Fruit fly (Drosophila melanogaster) whole organism, embryonic: Measurements from ENCODE around the gene CG15435.

ENCODE experiments used
- B-H1 ChIP-seq: fragments of 200-800 bp; sonication (Bioruptor generic); IDR thresholded peaks from 3 replicates; pipeline ENCODE4 v1.3.6; 2022; ENCODE audit warnings: missing biosample characterization, missing genetic modification characterization
- C15 ChIP-seq: fragments of 200-800 bp; sonication (Bioruptor generic); IDR thresholded peaks from 3 replicates; pipeline ENCODE4 v1.3.6; 2022; ENCODE audit warnings: missing biosample characterization, missing genetic modification characterization
- CG10321 ChIP-seq: fragments of 200-800 bp; sonication (Bioruptor generic); IDR thresholded peaks from 2 replicates; pipeline ENCODE4 v1.3.6; 2022; ENCODE audit warnings: missing biosample characterization, missing genetic modification characterization
- CG11247 ChIP-seq: fragments of 200-800 bp; sonication (Bioruptor generic); IDR thresholded peaks from 2 replicates; pipeline ENCODE4 v1.3.6; 2022; ENCODE audit warnings: missing biosample characterization, missing genetic modification characterization
- CG12744 ChIP-seq: fragments of 200-800 bp; sonication (Bioruptor generic); optimal IDR thresholded peaks from 2 replicates; lab custom pipeline; 2016; ENCODE audit warnings: missing biosample characterization, missing genetic modification characterization
- CG14667 ChIP-seq: fragments of 200-800 bp; sonication (Bioruptor generic); IDR thresholded peaks from 2 replicates; pipeline ENCODE4 v1.3.6; 2022; ENCODE audit warnings: missing biosample characterization, missing genetic modification characterization
- CG14965 ChIP-seq: fragments of 200-800 bp; sonication (Bioruptor generic); optimal IDR thresholded peaks from 2 replicates; lab custom pipeline; 2016; ENCODE audit warnings: missing biosample characterization, missing genetic modification characterization, borderline replicate concordance
- CG18599 ChIP-seq: fragments of 200-800 bp; sonication (Bioruptor generic); optimal IDR thresholded peaks from 3 replicates; lab custom pipeline; 2017; ENCODE audit warnings: missing biosample characterization, missing genetic modification characterization, mild to moderate bottlenecking, moderate library complexity, missing genetic modification reagents
- CG2199 ChIP-seq: fragments of 200-800 bp; sonication (Bioruptor generic); IDR thresholded peaks from 3 replicates; pipeline ENCODE4 v1.3.6; 2022; ENCODE audit warnings: missing biosample characterization, missing genetic modification characterization
- CG2889 ChIP-seq: fragments of 200-800 bp; sonication (Bioruptor generic); IDR thresholded peaks from 3 replicates; pipeline ENCODE4 v1.3.6; 2022; ENCODE audit warnings: missing biosample characterization, missing genetic modification characterization
- CG34224 ChIP-seq: fragments of 200-800 bp; sonication (Bioruptor generic); IDR thresholded peaks from 3 replicates; pipeline ENCODE4 v1.3.6; 2022; ENCODE audit warnings: missing biosample characterization, missing genetic modification characterization; ENCODE audit not compliant: partially characterized antibody
- CG3995 ChIP-seq: fragments of 200-800 bp; sonication (Bioruptor generic); optimal IDR thresholded peaks from 3 replicates; lab custom pipeline; 2016; ENCODE audit warnings: missing biosample characterization, missing genetic modification characterization
- CG42726 ChIP-seq: fragments of 200-800 bp; sonication (Bioruptor generic); IDR thresholded peaks from 2 replicates; pipeline ENCODE4 v1.3.6; 2022; ENCODE audit warnings: missing biosample characterization, missing genetic modification characterization; ENCODE audit not compliant: partially characterized antibody
- CG4424 ChIP-seq: fragments of 200-800 bp; sonication (Bioruptor generic); optimal IDR thresholded peaks from 3 replicates; lab custom pipeline; 2016; ENCODE audit warnings: missing biosample characterization, missing genetic modification characterization
- CG4820 ChIP-seq: fragments of 200-800 bp; sonication (Bioruptor generic); optimal IDR thresholded peaks from 3 replicates; lab custom pipeline; 2016; ENCODE audit warnings: missing biosample characterization, missing genetic modification characterization
- CG6272 ChIP-seq: fragments of 200-800 bp; sonication (Bioruptor generic); IDR thresholded peaks from 2 replicates; pipeline ENCODE4 v1.3.6; 2022; ENCODE audit warnings: missing biosample characterization, missing genetic modification characterization
- CG7271 ChIP-seq: fragments of 200-800 bp; sonication (Bioruptor generic); optimal IDR thresholded peaks from 2 replicates; lab custom pipeline; 2018; ENCODE audit warnings: missing biosample characterization, mild to moderate bottlenecking, missing genetic modification characterization, moderate library complexity
- CkIIα-i1 ChIP-seq: fragments of 200-800 bp; sonication (Bioruptor generic); IDR thresholded peaks from 2 replicates; pipeline ENCODE4 v1.3.6; 2022; ENCODE audit warnings: missing biosample characterization, missing genetic modification characterization
- D ChIP-seq, 2 experiments: fragments of 200-800 bp in 1 of 2; fragments of >200 bp in 1 of 2; sonication (Bioruptor generic) in 1 of 2; optimal IDR thresholded peaks; 2 replicates in 1 of 2; 3 replicates in 1 of 2; lab custom pipeline; 2017; ENCODE audit warnings: mild to moderate bottlenecking in 1 of 2, missing biosample characterization in 1 of 2, missing genetic modification characterization in 1 of 2, missing genetic modification reagents in 1 of 2
- Drgx ChIP-seq: fragments of 200-800 bp; sonication (Bioruptor generic); IDR thresholded peaks from 2 replicates; pipeline ENCODE4 v1.3.6; 2022; ENCODE audit warnings: missing biosample characterization, missing genetic modification characterization
- Lhr ChIP-seq: fragments of 200-800 bp; sonication (Bioruptor generic); optimal IDR thresholded peaks from 3 replicates; lab custom pipeline; 2017; ENCODE audit warnings: mild to moderate bottlenecking, missing biosample characterization, missing genetic modification reagents, missing genetic modification characterization
- Nf-YA ChIP-seq: fragments of 200-800 bp; sonication (Bioruptor generic); IDR thresholded peaks from 2 replicates; pipeline ENCODE4 v1.3.6; 2022; ENCODE audit warnings: missing biosample characterization, missing genetic modification characterization
- Optix ChIP-seq: fragments of 200-800 bp; sonication (Bioruptor generic); IDR thresholded peaks from 3 replicates; pipeline ENCODE4 v1.3.6; 2022; ENCODE audit warnings: missing biosample characterization, missing genetic modification characterization
- PHDP ChIP-seq: fragments of 200-800 bp; sonication (Bioruptor generic); optimal IDR thresholded peaks from 3 replicates; lab custom pipeline; 2018; ENCODE audit warnings: missing biosample characterization, mild to moderate bottlenecking, missing genetic modification characterization, moderate library complexity
- Pdp1 ChIP-seq, 2 experiments: fragments of 200-800 bp; sonication (Bioruptor generic); optimal IDR thresholded peaks; 3 replicates each; lab custom pipeline; 2016; ENCODE audit warnings: missing biosample characterization in 2 of 2, missing genetic modification characterization in 2 of 2, mild to moderate bottlenecking in 1 of 2, moderate library complexity in 1 of 2
- Rfx ChIP-seq: fragments of 200-800 bp; sonication (Bioruptor generic); IDR thresholded peaks from 2 replicates; pipeline ENCODE4 v1.3.6; 2022; ENCODE audit warnings: missing biosample characterization, missing genetic modification characterization
- ara ChIP-seq: fragments of 200-800 bp; sonication (Bioruptor generic); IDR thresholded peaks from 2 replicates; pipeline ENCODE4 v1.3.6; 2022; ENCODE audit warnings: missing biosample characterization, missing genetic modification characterization
- bcd ChIP-seq: fragments of 200-800 bp; sonication (Bioruptor generic); optimal IDR thresholded peaks from 2 replicates; lab custom pipeline; 2017; ENCODE audit warnings: missing biosample characterization, mild to moderate bottlenecking, missing genetic modification characterization
- bsh ChIP-seq, 2 experiments: fragments of 200-800 bp; sonication (Bioruptor generic); optimal IDR thresholded peaks; 2 replicates each; lab custom pipeline; 2017 to 2018; ENCODE audit warnings: mild to moderate bottlenecking in 2 of 2, missing biosample characterization in 2 of 2, missing genetic modification characterization in 2 of 2, moderate library complexity in 1 of 2
- dpn ChIP-seq, 2 experiments: fragments of 200-800 bp; sonication (Bioruptor generic); optimal IDR thresholded peaks; 3 replicates each; lab custom pipeline; 2016; ENCODE audit warnings: missing biosample characterization in 2 of 2, missing genetic modification characterization in 2 of 2
- ewg ChIP-seq: fragments of 200-800 bp; sonication (Bioruptor generic); optimal IDR thresholded peaks from 3 replicates; lab custom pipeline; 2017; ENCODE audit warnings: mild to moderate bottlenecking, missing biosample characterization, missing genetic modification reagents, missing genetic modification characterization
- fu2 ChIP-seq: fragments of 200-800 bp; sonication (Bioruptor generic); optimal IDR thresholded peaks from 2 replicates; lab custom pipeline; 2016; ENCODE audit warnings: missing biosample characterization, missing genetic modification characterization
- hb ChIP-seq: fragments of 200-800 bp; sonication (Bioruptor generic); IDR thresholded peaks from 3 replicates; pipeline ENCODE4 v1.3.6; 2022; ENCODE audit warnings: missing biosample characterization, missing genetic modification characterization; ENCODE audit not compliant: partially characterized antibody
- her ChIP-seq: fragments of 200-800 bp; sonication (Bioruptor generic); optimal IDR thresholded peaks from 2 replicates; lab custom pipeline; 2016; ENCODE audit warnings: missing biosample characterization, missing genetic modification characterization
- kah ChIP-seq: fragments of 200-800 bp; sonication (Bioruptor generic); optimal IDR thresholded peaks from 2 replicates; lab custom pipeline; 2018; ENCODE audit warnings: missing biosample characterization, mild to moderate bottlenecking, missing genetic modification characterization
- luna ChIP-seq: fragments of 200-800 bp; sonication (Bioruptor generic); optimal IDR thresholded peaks from 2 replicates; lab custom pipeline; 2016; ENCODE audit warnings: missing biosample characterization, missing genetic modification characterization
- otp ChIP-seq: fragments of 200-800 bp; sonication (Bioruptor generic); IDR thresholded peaks from 3 replicates; pipeline ENCODE4, ENCODE4 v1.3.6; 2022; ENCODE audit warnings: missing biosample characterization, missing genetic modification characterization
- pan ChIP-seq, 4 experiments: fragments of >200 bp in 3 of 4; fragments of 200-800 bp in 1 of 4; sonication (Bioruptor generic) in 1 of 4; optimal IDR thresholded peaks in 3 of 4; IDR thresholded peaks in 1 of 4; 2 replicates each; pipeline versions ENCODE4 v1.3.6 to Lab custom; 2017 to 2022; ENCODE audit warnings: missing biosample characterization in 2 of 4, missing genetic modification characterization in 2 of 4, mixed read lengths in 1 of 4
- sisA ChIP-seq: fragments of 200-800 bp; sonication (Bioruptor generic); IDR thresholded peaks from 2 replicates; pipeline ENCODE4 v1.3.6; 2022; ENCODE audit warnings: missing biosample characterization, missing genetic modification characterization
- sr ChIP-seq: fragments of 200-800 bp; sonication (Bioruptor generic); IDR thresholded peaks from 3 replicates; pipeline ENCODE4 v1.3.6; 2022; ENCODE audit warnings: missing biosample characterization, missing genetic modification characterization
- ssp ChIP-seq: fragments of 200-800 bp; sonication (Bioruptor generic); IDR thresholded peaks from 2 replicates; pipeline ENCODE4 v1.3.6; 2022; ENCODE audit warnings: missing biosample characterization, missing genetic modification characterization
- stc ChIP-seq: fragments of 200-800 bp; sonication (Bioruptor generic); IDR thresholded peaks from 2 replicates; pipeline ENCODE4 v1.3.6; 2022; ENCODE audit warnings: missing biosample characterization, missing genetic modification characterization
- tin ChIP-seq: fragments of 200-800 bp; sonication (Bioruptor generic); optimal IDR thresholded peaks from 3 replicates; lab custom pipeline; 2016; ENCODE audit warnings: missing biosample characterization, missing genetic modification characterization
- ttk ChIP-seq: fragments of 200-800 bp; sonication (Bioruptor generic); IDR thresholded peaks from 2 replicates; pipeline ENCODE4 v2.1.2; 2022; ENCODE audit warnings: missing biosample characterization, missing genetic modification characterization
- tup ChIP-seq: fragments of 200-800 bp; sonication (Bioruptor generic); optimal IDR thresholded peaks from 2 replicates; lab custom pipeline; 2016; ENCODE audit warnings: missing biosample characterization, mild to moderate bottlenecking, missing genetic modification characterization, moderate library complexity
- vvl ChIP-seq: fragments of 200-800 bp; sonication (Bioruptor generic); IDR thresholded peaks from 2 replicates; pipeline ENCODE4 v1.3.6; 2022; ENCODE audit warnings: missing biosample characterization, missing genetic modification characterization
- zfh1 ChIP-seq: fragments of 200-800 bp; sonication (Bioruptor generic); IDR thresholded peaks from 3 replicates; pipeline ENCODE4 v1.3.6; 2022; ENCODE audit warnings: missing biosample characterization, missing genetic modification characterization

CG15435 gene

DNA sequence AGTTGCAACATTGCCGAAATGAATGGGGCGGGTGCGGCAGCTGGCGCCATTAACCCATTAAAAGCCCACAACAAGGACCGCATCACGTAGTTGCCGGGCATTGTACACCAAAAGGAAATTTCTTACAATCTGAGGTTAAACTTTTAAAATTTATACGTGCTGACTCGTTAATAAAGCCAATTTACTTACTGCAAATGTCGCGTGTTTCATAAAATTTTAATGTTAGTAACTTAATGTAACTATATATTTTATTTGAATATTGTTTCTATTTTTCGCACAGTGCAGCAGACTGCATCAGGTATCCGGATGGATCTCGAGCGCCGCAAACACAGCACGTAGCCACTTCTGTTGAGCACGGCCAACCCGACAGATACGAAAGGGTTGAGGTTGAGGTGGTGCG is 42.6 kb upstream of the CG15435 start:
- TF ChIP-seq Drgx (GFP tag; lab: Robert Waterston, UW) (peak; percentile 25; the same call in 1 of the 2 replicates), luna (GFP tag; lab: Kevin White, UChicago) (no peak), hb (GFP tag; lab: Robert Waterston, UW) (no peak), bsh (GFP tag; optimal IDR thresholded peaks at IDR 0.05; lab: Kevin White, UChicago) (peak in 1 of 2 experiments; percentile 41), CG18599 (no peak), CG7271 (no peak), CG12744 (GFP tag; lab: Kevin White, UChicago) (no peak), CG2889 (GFP tag; lab: Robert Waterston, UW) (no peak), her (GFP tag; lab: Kevin White, UChicago) (no peak)
- TF ChIP-seq, all 482 proteins: peak for 2

DNA sequence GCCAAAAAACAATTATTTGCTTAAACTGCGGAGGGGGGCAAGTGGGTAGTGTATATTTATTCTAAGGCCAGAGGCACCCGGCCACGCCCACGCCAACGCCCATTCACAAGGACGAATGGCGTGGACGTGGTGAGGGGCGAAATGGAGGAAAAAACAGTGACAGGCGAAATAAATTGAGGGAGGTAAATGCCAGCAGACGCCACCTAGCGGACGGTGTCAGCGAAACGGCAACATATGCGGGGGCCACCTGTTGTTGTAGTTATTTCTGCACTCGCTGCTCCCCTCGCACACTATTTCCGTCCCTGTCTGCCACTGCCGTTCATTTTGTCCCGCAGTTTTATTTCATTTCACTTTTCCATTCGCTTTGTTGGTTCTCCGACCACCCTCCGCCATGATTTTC is 41.5 kb upstream of the CG15435 start:
- TF ChIP-seq fu2: no peak
- TF ChIP-seq Rfx (GFP tag; lab: Robert Waterston, UW): 0 out of 2 replicates have a peak, but pooled peaks have one; percentile 8
- no peak for TF ChIP-seq CkIIα-i1
- 0 out of 3 replicates have a peak, but pooled peaks have one; percentile 31 for TF ChIP-seq C15 (GFP tag; lab: Robert Waterston, UW)
- 0 out of 2 replicates have a peak, but pooled peaks have one; percentile 22 for TF ChIP-seq ssp (GFP tag; lab: Robert Waterston, UW)
- TF ChIP-seq CG6272 (GFP tag; lab: Robert Waterston, UW): peak; percentile 38
- TF ChIP-seq CG34224: no peak
- peak; percentile 32; the same call in 1 of the 3 replicates for TF ChIP-seq Optix
- TF ChIP-seq PHDP (tag; lab: Kevin White, UChicago): no peak
- no peak for TF ChIP-seq CG3995
- no peak for TF ChIP-seq CG4424 (GFP tag; lab: Kevin White, UChicago)
- no peak for TF ChIP-seq CG4820 (GFP tag; lab: Kevin White, UChicago)
- 0 out of 2 replicates have a peak, but pooled peaks have one; percentile 8 for TF ChIP-seq Nf-YA (GFP tag; lab: Robert Waterston, UW)
- peak; percentile 33; the same call in 1 of the 2 replicates for TF ChIP-seq ara (GFP tag; lab: Robert Waterston, UW)
- TF ChIP-seq tup (GFP tag; lab: Kevin White, UChicago): no peak
- TF ChIP-seq CG10321: 0 out of 2 replicates have a peak, but pooled peaks have one; percentile 12
- peak; percentile 27; the same call in 1 of the 2 replicates for TF ChIP-seq vvl (GFP tag; lab: Robert Waterston, UW)
- peak; percentile 44; the same call in 1 of the 2 replicates for TF ChIP-seq CG11247 (GFP tag; lab: Robert Waterston, UW)
- TF ChIP-seq pan (optimal IDR thresholded peaks at IDR 0.05; lab: Kevin White, UChicago): no peak
- peak in 1 of 2 experiments; percentile 31 for TF ChIP-seq pan (GFP tag; optimal IDR thresholded peaks at IDR 0.05 in 1 of 2, IDR thresholded peaks at IDR 0.05 in 1 of 2)
- peak; percentile 18 for TF ChIP-seq tin (GFP tag; lab: Kevin White, UChicago)
- TF ChIP-seq CG14965 (GFP tag; lab: Kevin White, UChicago): peak; percentile 96
- 0 out of 2 replicates have a peak, but pooled peaks have one; percentile 24 for TF ChIP-seq sisA (GFP tag; lab: Robert Waterston, UW)
- TF ChIP-seq D (optimal IDR thresholded peaks at IDR 0.05; lab: Kevin White, UChicago): no peak
- peak; percentile 15 for TF ChIP-seq D (GFP tag; optimal IDR thresholded peaks at IDR 0.05; lab: Kevin White, UChicago)
- 0 out of 3 replicates have a peak, but pooled peaks have one; percentile 16 for TF ChIP-seq zfh1 (GFP tag; lab: Robert Waterston, UW)
- peak; percentile 12; the same call in 1 of the 3 replicates for TF ChIP-seq B-H1 (GFP tag; lab: Robert Waterston, UW)
- TF ChIP-seq stc (GFP tag; lab: Robert Waterston, UW): peak; percentile 53
- TF ChIP-seq bcd: peak; percentile 19
- TF ChIP-seq otp: 0 out of 3 replicates have a peak, but pooled peaks have one; percentile 42
- 0 out of 2 replicates have a peak, but pooled peaks have one; percentile 38 for TF ChIP-seq ttk (GFP tag; lab: Robert Waterston, UW)
- no peak for TF ChIP-seq CG2199 (GFP tag; lab: Robert Waterston, UW)
- TF ChIP-seq CG42726 (GFP tag; lab: Robert Waterston, UW): 0 out of 2 replicates have a peak, but pooled peaks have one; percentile 60
- TF ChIP-seq kah (GFP tag; lab: Kevin White, UChicago): peak; percentile 94
- peak; percentile 32; the same call in 1 of the 2 replicates for TF ChIP-seq CG14667
- TF ChIP-seq Lhr (GFP tag; lab: Kevin White, UChicago): no peak
- TF ChIP-seq Pdp1 (GFP tag; optimal IDR thresholded peaks at IDR 0.05; lab: Kevin White, UChicago): peak in 1 of 2 experiments; percentile 10
- TF ChIP-seq ewg (GFP tag; lab: Kevin White, UChicago): no peak
- TF ChIP-seq dpn (GFP tag; optimal IDR thresholded peaks at IDR 0.05; lab: Kevin White, UChicago): peak in 1 of 2 experiments; percentile 4
- peak; percentile 59; the same call in 1 of the 3 replicates for TF ChIP-seq sr (GFP tag; lab: Robert Waterston, UW)
